Fruit fly (Drosophila melanogaster): ENCODE data around the gene Noc1.

The Noc1 gene

dm6 chr3L:11094279-11094678 lies 19.7 kb downstream of the Noc1 start:
- no peak for TF ChIP-seq CG33017 (tag; optimal IDR thresholded peaks at IDR 0.05)
- no peak for TF ChIP-seq CG1620 (GFP tag; optimal IDR thresholded peaks at IDR 0.05)
- no peak for TF ChIP-seq pad (GFP tag; optimal IDR thresholded peaks at IDR 0.05)
- TF ChIP-seq CG7045 (GFP tag; optimal IDR thresholded peaks at IDR 0.05): no peak
- TF ChIP-seq Crg-1 (GFP tag; optimal IDR thresholded peaks at IDR 0.05): no peak
- no peak for TF ChIP-seq CG14711 (tag; optimal IDR thresholded peaks at IDR 0.05)

dm6 chr3L:11096195-11096908 lies 21.8 kb downstream of the Noc1 start, which contains the start of the genes CG46439, Iyd and CG33947:
Gene CG46439 (minus strand): TSS chr3L:11096245.
Gene Iyd (minus strand): TSS chr3L:11096245.
Gene CG33947 (plus strand): TSS chr3L:11096496.
- TF ChIP-seq Crg-1 (GFP tag; optimal IDR thresholded peaks at IDR 0.05): peak; percentile 54
- TF ChIP-seq Mnt (GFP tag; optimal IDR thresholded peaks at IDR 0.05): peak; percentile 53
- TF ChIP-seq CG12768 (GFP tag; optimal IDR thresholded peaks at IDR 0.05): peak; percentile 43
- no peak for TF ChIP-seq cnc (optimal IDR thresholded peaks at IDR 0.05)
- TF ChIP-seq cic (GFP tag; optimal IDR thresholded peaks at IDR 0.05): peak; percentile 33
- TF ChIP-seq kay (GFP tag; ENCODE audit: borderline replicate concordance): no peak
- peak; percentile 29 for TF ChIP-seq CG7101 (tag; optimal IDR thresholded peaks at IDR 0.05)
- TF ChIP-seq CG1620 (GFP tag; optimal IDR thresholded peaks at IDR 0.05): peak; percentile 8
- peak; percentile 64 for TF ChIP-seq bab1 (GFP tag; optimal IDR thresholded peaks at IDR 0.05)
- no peak for TF ChIP-seq toe (GFP tag; optimal IDR thresholded peaks at IDR 0.05)
- TF ChIP-seq tj (GFP tag; optimal IDR thresholded peaks at IDR 0.05): peak; percentile 46
- no peak for TF ChIP-seq CG11617 (GFP tag; optimal IDR thresholded peaks at IDR 0.05)

- TF ChIP-seq pad (GFP tag; optimal IDR thresholded peaks at IDR 0.05) (peak; percentile 89), tj (GFP tag; optimal IDR thresholded peaks at IDR 0.05) (peak; percentile 80), kay (GFP tag; ENCODE audit: borderline replicate concordance) (peak; percentile 97), CG11617 (GFP tag; optimal IDR thresholded peaks at IDR 0.05) (peak; percentile 97), Hr96 (GFP tag; optimal IDR thresholded peaks at IDR 0.05) (peak; percentile 92), CG5204 (GFP tag; optimal IDR thresholded peaks at IDR 0.05) (peak; percentile 96), Crg-1 (GFP tag; optimal IDR thresholded peaks at IDR 0.05) (peak; percentile 98), CG12768 (GFP tag; optimal IDR thresholded peaks at IDR 0.05) (peak; percentile 96), ovo (GFP tag; optimal IDR thresholded peaks at IDR 0.05) (peak; percentile 84), Clk (GFP tag; optimal IDR thresholded peaks at IDR 0.05) (peak; percentile 85), toe (GFP tag; optimal IDR thresholded peaks at IDR 0.05) (peak; percentile 96), CG1620 (GFP tag; optimal IDR thresholded peaks at IDR 0.05) (peak; percentile 96), bab1 (GFP tag; optimal IDR thresholded peaks at IDR 0.05) (peak; percentile 95), CG14711 (tag; optimal IDR thresholded peaks at IDR 0.05) (peak; percentile 88), CG7045 (GFP tag; optimal IDR thresholded peaks at IDR 0.05) (peak; percentile 93), cnc (optimal IDR thresholded peaks at IDR 0.05) (no peak), CG7101 (tag; optimal IDR thresholded peaks at IDR 0.05) (peak; percentile 92), Mnt (GFP tag; optimal IDR thresholded peaks at IDR 0.05) (peak; percentile 89), CG33017 (tag; optimal IDR thresholded peaks at IDR 0.05) (peak; percentile 86), cic (GFP tag; optimal IDR thresholded peaks at IDR 0.05) (peak; percentile 71)
These were observed 23.6 kb downstream of the Noc1 start, which contains the start of the genes Irbp18 and APP-BP1 for dm6 chr3L:11097982-11098663. Gene Irbp18 (minus strand): TSS chr3L:11098186. Gene APP-BP1 (plus strand): TSS chr3L:11098412.

dm6 chr3L:11101598-11101997 lies 27.0 kb downstream of the Noc1 start, which contains the start of gene Elo68beta:
Gene Elo68beta (minus strand): TSS chr3L:11101698.
- TF ChIP-seq kay (GFP tag; ENCODE audit: borderline replicate concordance) (peak; percentile 19), cnc (optimal IDR thresholded peaks at IDR 0.05) (no peak), Crg-1 (GFP tag; optimal IDR thresholded peaks at IDR 0.05) (no peak)

dm6 chr3L:11102930-11103329 lies 28.4 kb downstream of the Noc1 start, which contains the start of gene Elo68alpha:
Gene Elo68alpha (minus strand): TSS chr3L:11103030.
- TF ChIP-seq cnc (optimal IDR thresholded peaks at IDR 0.05): no peak
- TF ChIP-seq CG5204 (GFP tag; optimal IDR thresholded peaks at IDR 0.05): no peak
- TF ChIP-seq CG7101 (tag; optimal IDR thresholded peaks at IDR 0.05): no peak
- TF ChIP-seq tj (GFP tag; optimal IDR thresholded peaks at IDR 0.05): no peak
- no peak for TF ChIP-seq CG1620 (GFP tag; optimal IDR thresholded peaks at IDR 0.05)
- no peak for TF ChIP-seq kay (GFP tag; ENCODE audit: borderline replicate concordance)
- no peak for TF ChIP-seq toe (GFP tag; optimal IDR thresholded peaks at IDR 0.05)
- no peak for TF ChIP-seq CG11617 (GFP tag; optimal IDR thresholded peaks at IDR 0.05)
- TF ChIP-seq ovo (GFP tag; optimal IDR thresholded peaks at IDR 0.05): no peak
- no peak for TF ChIP-seq bab1 (GFP tag; optimal IDR thresholded peaks at IDR 0.05)
- no peak for TF ChIP-seq Mnt (GFP tag; optimal IDR thresholded peaks at IDR 0.05)
- no peak for TF ChIP-seq CG12768 (GFP tag; optimal IDR thresholded peaks at IDR 0.05)
- no peak for TF ChIP-seq CG33017 (tag; optimal IDR thresholded peaks at IDR 0.05)
- TF ChIP-seq Hr96 (GFP tag; optimal IDR thresholded peaks at IDR 0.05): no peak
- TF ChIP-seq pad (GFP tag; optimal IDR thresholded peaks at IDR 0.05): no peak
- no peak for TF ChIP-seq CG14711 (tag; optimal IDR thresholded peaks at IDR 0.05)
- TF ChIP-seq Crg-1 (GFP tag; optimal IDR thresholded peaks at IDR 0.05): no peak

- TF ChIP-seq CG14711 (tag; optimal IDR thresholded peaks at IDR 0.05) (no peak), pad (GFP tag; optimal IDR thresholded peaks at IDR 0.05) (no peak), ovo (GFP tag; optimal IDR thresholded peaks at IDR 0.05) (no peak), kay (GFP tag; ENCODE audit: borderline replicate concordance) (no peak), bab1 (GFP tag; optimal IDR thresholded peaks at IDR 0.05) (no peak), CG33017 (tag; optimal IDR thresholded peaks at IDR 0.05) (no peak), Hr96 (GFP tag; optimal IDR thresholded peaks at IDR 0.05) (no peak), CG5204 (GFP tag; optimal IDR thresholded peaks at IDR 0.05) (no peak), CG1620 (GFP tag; optimal IDR thresholded peaks at IDR 0.05) (no peak), Crg-1 (GFP tag; optimal IDR thresholded peaks at IDR 0.05) (no peak), CG7101 (tag; optimal IDR thresholded peaks at IDR 0.05) (no peak)
These were observed 29.2 kb downstream of the Noc1 start, which contains the start of gene CG32071 for dm6 chr3L:11103773-11104172. Gene CG32071 (minus strand): TSS chr3L:11103873.
